Fruit fly (Drosophila melanogaster) whole organism, prepupa: ENCODE data around the gene CG15740.

Experiments used
- Blimp-1 ChIP-seq: fragments of 200-800 bp; sonication (Bioruptor generic); optimal IDR thresholded peaks from 3 replicates; lab custom pipeline; 2017; ENCODE audit warnings: missing biosample characterization, missing genetic modification characterization, mild to moderate bottlenecking, moderate library complexity, missing genetic modification reagents
- CG10631 ChIP-seq: fragments of 200-800 bp; sonication (Bioruptor generic); optimal IDR thresholded peaks from 2 replicates; lab custom pipeline; 2016; ENCODE audit warnings: missing biosample characterization, missing genetic modification characterization
- CG15336 ChIP-seq: fragments of 200-800 bp; sonication (Bioruptor generic); IDR thresholded peaks from 2 replicates; pipeline ENCODE4 v1.3.6; 2022; ENCODE audit warnings: missing biosample characterization, missing genetic modification characterization
- CG1621 ChIP-seq: fragments of 200-800 bp; sonication (Bioruptor generic); optimal IDR thresholded peaks from 3 replicates; lab custom pipeline; 2018; ENCODE audit warnings: missing biosample characterization, mild to moderate bottlenecking, missing genetic modification characterization
- CG3032 ChIP-seq: fragments of 200-800 bp; optimal IDR thresholded peaks from 2 replicates; lab custom pipeline; 2019; ENCODE audit warnings: missing biosample characterization, mild to moderate bottlenecking, missing genetic modification characterization, moderate library complexity
- CG31627 ChIP-seq: fragments of 200-800 bp; sonication (Bioruptor generic); optimal IDR thresholded peaks from 3 replicates; lab custom pipeline; 2016; ENCODE audit warnings: missing biosample characterization, missing genetic modification characterization
- CG32006 ChIP-seq: fragments of 200-800 bp; sonication (Bioruptor generic); optimal IDR thresholded peaks from 3 replicates; lab custom pipeline; 2017; ENCODE audit warnings: missing biosample characterization, mild to moderate bottlenecking, missing genetic modification characterization
- CG4318 ChIP-seq: fragments of 200-800 bp; sonication (Bioruptor generic); optimal IDR thresholded peaks from 3 replicates; lab custom pipeline; 2017; ENCODE audit warnings: missing biosample characterization, mild to moderate bottlenecking, missing genetic modification characterization
- CG6276 ChIP-seq: fragments of 200-800 bp; sonication (Bioruptor generic); optimal IDR thresholded peaks from 2 replicates; lab custom pipeline; 2017; ENCODE audit warnings: missing biosample characterization, mild to moderate bottlenecking, missing genetic modification characterization
- CG6792 ChIP-seq: fragments of 200-800 bp; sonication (Bioruptor generic); optimal IDR thresholded peaks from 3 replicates; lab custom pipeline; 2016; ENCODE audit warnings: missing biosample characterization, missing genetic modification characterization
- CG6808 ChIP-seq: fragments of 200-800 bp; sonication (Bioruptor generic); optimal IDR thresholded peaks from 3 replicates; lab custom pipeline; 2017; ENCODE audit warnings: missing biosample characterization, missing genetic modification characterization, mild to moderate bottlenecking, moderate library complexity, missing genetic modification reagents
- CG6854 ChIP-seq: fragments of 200-800 bp; sonication (Bioruptor generic); optimal IDR thresholded peaks from 2 replicates; lab custom pipeline; 2017; ENCODE audit warnings: missing biosample characterization, mild to moderate bottlenecking, missing genetic modification characterization
- CG7368 ChIP-seq: fragments of 200-800 bp; sonication (Bioruptor generic); optimal IDR thresholded peaks from 3 replicates; lab custom pipeline; 2016; ENCODE audit warnings: missing biosample characterization, missing genetic modification characterization
- CG8319 ChIP-seq: fragments of 200-800 bp; sonication (Bioruptor generic); optimal IDR thresholded peaks from 3 replicates; lab custom pipeline; 2016; ENCODE audit warnings: missing biosample characterization, missing genetic modification characterization
- CG8632 ChIP-seq: fragments of 200-800 bp; sonication (Bioruptor generic); optimal IDR thresholded peaks from 3 replicates; lab custom pipeline; 2016; ENCODE audit warnings: missing biosample characterization, missing genetic modification characterization
- CG9139 ChIP-seq: fragments of 200-800 bp; sonication (Bioruptor generic); optimal IDR thresholded peaks from 3 replicates; lab custom pipeline; 2017; ENCODE audit warnings: missing biosample characterization, mild to moderate bottlenecking, missing genetic modification characterization
- Eip75B ChIP-seq: fragments of 200-800 bp; sonication (Bioruptor generic); optimal IDR thresholded peaks from 3 replicates; lab custom pipeline; 2016; ENCODE audit warnings: missing biosample characterization, missing genetic modification characterization
- Eip78C ChIP-seq: fragments of 200-800 bp; sonication (Bioruptor generic); peaks from one replicate; lab custom pipeline; 2016; ENCODE audit warnings: missing biosample characterization, missing genetic modification characterization
- Eip93F ChIP-seq: fragments of 200-800 bp; sonication (Bioruptor generic); optimal IDR thresholded peaks from 2 replicates; lab custom pipeline; 2016; ENCODE audit warnings: missing biosample characterization, mild to moderate bottlenecking, missing genetic modification characterization
- Ets96B ChIP-seq: fragments of 200-800 bp; optimal IDR thresholded peaks from 2 replicates; lab custom pipeline; 2019; ENCODE audit warnings: missing biosample characterization, mild to moderate bottlenecking, missing genetic modification characterization, moderate library complexity
- Gug ChIP-seq: fragments of 200-800 bp; sonication (Bioruptor generic); IDR thresholded peaks from 2 replicates; pipeline ENCODE4 v1.3.6; 2022; ENCODE audit warnings: missing biosample characterization, missing genetic modification characterization
- Hr38 ChIP-seq: sonication (Bioruptor generic); optimal IDR thresholded peaks from 2 replicates; lab custom pipeline; 2016; ENCODE audit warnings: missing biosample characterization, missing genetic modification characterization
- Hr39 ChIP-seq: fragments of 200-800 bp; sonication (Bioruptor generic); optimal IDR thresholded peaks from 2 replicates; lab custom pipeline; 2016; ENCODE audit warnings: missing biosample characterization, missing genetic modification characterization
- Hr4 ChIP-seq: fragments of 200-800 bp; sonication (Bioruptor generic); optimal IDR thresholded peaks from 3 replicates; lab custom pipeline; 2016; ENCODE audit warnings: missing biosample characterization, missing genetic modification characterization
- Met ChIP-seq: fragments of 200-800 bp; sonication (Bioruptor generic); optimal IDR thresholded peaks from 3 replicates; lab custom pipeline; 2016; ENCODE audit warnings: missing biosample characterization, missing genetic modification characterization
- OdsH ChIP-seq: fragments of 200-800 bp; sonication (Bioruptor generic); optimal IDR thresholded peaks from 3 replicates; lab custom pipeline; 2016; ENCODE audit warnings: missing biosample characterization, missing genetic modification characterization
- Smox ChIP-seq: fragments of 200-800 bp; sonication (Bioruptor generic); optimal IDR thresholded peaks from 3 replicates; lab custom pipeline; 2016; ENCODE audit warnings: missing biosample characterization, missing genetic modification characterization
- Sox102F ChIP-seq: fragments of 200-800 bp; sonication (Bioruptor generic); optimal IDR thresholded peaks from 2 replicates; lab custom pipeline; 2016; ENCODE audit warnings: missing biosample characterization, mild to moderate bottlenecking, missing genetic modification characterization
- Sox14 ChIP-seq: fragments of 200-800 bp; sonication (Bioruptor generic); optimal IDR thresholded peaks from 3 replicates; lab custom pipeline; 2016; ENCODE audit warnings: missing biosample characterization, missing genetic modification characterization
- Sox15 ChIP-seq: fragments of 200-800 bp; sonication (Bioruptor generic); optimal IDR thresholded peaks from 3 replicates; lab custom pipeline; 2016; ENCODE audit warnings: missing biosample characterization, missing genetic modification characterization
- achi ChIP-seq: fragments of 200-800 bp; sonication (Bioruptor generic); optimal IDR thresholded peaks from 3 replicates; lab custom pipeline; 2016; ENCODE audit warnings: missing biosample characterization, missing genetic modification characterization
- acj6 ChIP-seq: fragments of 200-800 bp; sonication (Bioruptor generic); optimal IDR thresholded peaks from 3 replicates; lab custom pipeline; 2016; ENCODE audit warnings: missing biosample characterization, missing genetic modification characterization
- cyc ChIP-seq: fragments of 200-800 bp; sonication (Bioruptor generic); optimal IDR thresholded peaks from 3 replicates; lab custom pipeline; 2016; ENCODE audit warnings: missing biosample characterization, missing genetic modification characterization
- dsx ChIP-seq: fragments of 200-800 bp; optimal IDR thresholded peaks from 3 replicates; lab custom pipeline; 2019; ENCODE audit warnings: missing biosample characterization, mild to moderate bottlenecking, missing genetic modification characterization, moderate library complexity; ENCODE audit not compliant: poor library complexity, severe bottlenecking
- eg ChIP-seq: fragments of 200-800 bp; sonication (Bioruptor generic); IDR thresholded peaks from 3 replicates; pipeline ENCODE4 v1.3.6; 2022; ENCODE audit warnings: missing biosample characterization, missing genetic modification characterization
- fd85E ChIP-seq: fragments of 200-800 bp; sonication (Bioruptor generic); optimal IDR thresholded peaks from 3 replicates; lab custom pipeline; 2016; ENCODE audit warnings: missing biosample characterization, missing genetic modification characterization
- fkh ChIP-seq: fragments of 200-800 bp; sonication (Bioruptor generic); optimal IDR thresholded peaks from 3 replicates; lab custom pipeline; 2017; ENCODE audit warnings: missing biosample characterization, mild to moderate bottlenecking, missing genetic modification characterization, moderate library complexity
- net ChIP-seq: fragments of 200-800 bp; sonication (Bioruptor generic); optimal IDR thresholded peaks from 3 replicates; lab custom pipeline; 2016; ENCODE audit warnings: missing biosample characterization, missing genetic modification characterization
- pdm3 ChIP-seq: fragments of 200-800 bp; sonication (Bioruptor generic); optimal IDR thresholded peaks from 3 replicates; lab custom pipeline; 2016; ENCODE audit warnings: missing biosample characterization, missing genetic modification characterization
- salr ChIP-seq, 2 experiments: fragments of 200-800 bp; sonication (Bioruptor generic); optimal IDR thresholded peaks; 3 replicates each; lab custom pipeline; 2016 to 2018; ENCODE audit warnings: missing biosample characterization in 2 of 2, missing genetic modification characterization in 2 of 2, mild to moderate bottlenecking in 1 of 2
- spab ChIP-seq: fragments of 200-800 bp; sonication (Bioruptor generic); optimal IDR thresholded peaks from 2 replicates; lab custom pipeline; 2017; ENCODE audit warnings: missing biosample characterization, mild to moderate bottlenecking, missing genetic modification characterization, missing genetic modification reagents
- ss ChIP-seq, 2 experiments: fragments of 200-800 bp; sonication (Bioruptor generic); optimal IDR thresholded peaks; 2 replicates in 1 of 2; 3 replicates in 1 of 2; lab custom pipeline; 2017 to 2018; ENCODE audit warnings: mild to moderate bottlenecking in 2 of 2, missing biosample characterization in 2 of 2, missing genetic modification characterization in 2 of 2, moderate library complexity in 1 of 2
- topi ChIP-seq: fragments of 200-800 bp; sonication (Bioruptor generic); optimal IDR thresholded peaks from 3 replicates; lab custom pipeline; 2016; ENCODE audit warnings: missing biosample characterization, missing genetic modification characterization
- vri ChIP-seq: fragments of 200-800 bp; sonication (Bioruptor generic); optimal IDR thresholded peaks from 3 replicates; lab custom pipeline; 2016; ENCODE audit warnings: missing biosample characterization, mild to moderate bottlenecking, missing genetic modification characterization

The CG15740 gene

DNA sequence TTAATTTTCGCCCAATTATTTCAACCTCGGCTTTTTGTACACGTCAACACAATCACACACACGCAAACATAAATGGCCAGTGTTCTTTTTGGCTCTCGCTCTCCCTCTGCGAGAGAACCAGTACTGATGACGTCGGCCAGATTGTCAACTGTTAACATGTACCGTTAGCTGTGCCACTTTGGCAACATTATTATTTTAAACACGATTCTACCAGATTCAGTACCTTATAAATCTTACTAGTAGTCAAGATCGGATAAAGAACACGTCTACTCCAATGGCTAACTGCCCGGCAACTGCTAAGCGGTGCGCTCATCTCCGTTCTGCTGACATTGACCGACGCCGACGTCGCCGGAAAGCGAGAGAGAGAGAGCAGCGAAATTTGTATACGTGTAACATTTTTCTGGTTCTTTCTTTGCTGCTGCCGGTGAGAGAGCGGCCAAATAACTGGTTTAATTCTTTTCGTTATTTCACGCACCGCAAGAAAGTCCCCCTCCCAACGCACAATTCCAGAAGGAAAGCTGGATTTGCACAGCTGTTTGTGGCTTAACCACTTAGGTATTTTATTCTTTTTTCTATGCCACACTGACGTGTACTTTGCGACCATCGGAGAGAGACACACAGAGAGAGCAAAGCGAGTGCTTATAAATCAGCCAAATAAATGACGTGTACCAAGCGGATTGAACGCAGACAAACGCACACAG lies 40.7 kb downstream of the CG15740 start:
- TF ChIP-seq Eip93F (GFP tag; lab: Kevin White, UChicago) (no peak), CG6276 (GFP tag; lab: Kevin White, UChicago) (peak; percentile 45), salr (GFP tag; optimal IDR thresholded peaks at IDR 0.05; lab: Kevin White, UChicago) (no peak), Eip78C (GFP tag; lab: Kevin White, UChicago) (peak; percentile 70), CG1621 (peak; percentile 38), CG32006 (no peak), CG8319 (no peak), cyc (GFP tag; lab: Kevin White, UChicago) (no peak), Smox (GFP tag; lab: Kevin White, UChicago) (no peak), Sox102F (GFP tag; lab: Kevin White, UChicago) (peak; percentile 4), Sox14 (GFP tag; lab: Kevin White, UChicago) (no peak), ss (GFP tag; optimal IDR thresholded peaks at IDR 0.05; lab: Kevin White, UChicago) (peak; percentile 18 to 42), acj6 (GFP tag; lab: Kevin White, UChicago) (no peak), CG8632 (GFP tag; lab: Kevin White, UChicago) (no peak), Eip75B (GFP tag; lab: Kevin White, UChicago) (no peak), Met (GFP tag; lab: Kevin White, UChicago) (peak; percentile 20), CG6854 (GFP tag; lab: Kevin White, UChicago) (peak; percentile 76), CG10631 (GFP tag; lab: Kevin White, UChicago) (no peak), CG6792 (GFP tag; lab: Kevin White, UChicago) (no peak), Hr4 (GFP tag; lab: Kevin White, UChicago) (no peak), fkh (GFP tag; lab: Kevin White, UChicago) (peak; percentile 33), eg (GFP tag; lab: Robert Waterston, UW) (peak; percentile 19; the same call in 1 of the 3 replicates), fd85E (GFP tag; lab: Kevin White, UChicago) (no peak), pdm3 (GFP tag; lab: Kevin White, UChicago) (no peak), CG4318 (GFP tag; lab: Kevin White, UChicago) (no peak), CG3032 (tag; lab: Kevin White, UChicago) (no peak), topi (GFP tag; lab: Kevin White, UChicago) (no peak), Ets96B (tag; lab: Kevin White, UChicago) (no peak), CG31627 (GFP tag; lab: Kevin White, UChicago) (no peak), spab (GFP tag; lab: Kevin White, UChicago) (no peak), CG6808 (GFP tag; lab: Kevin White, UChicago) (peak; percentile 30), Hr39 (no peak), vri (GFP tag; lab: Kevin White, UChicago) (no peak), dsx (peak; percentile 1), CG15336 (GFP tag; lab: Robert Waterston, UW) (no peak), Gug (GFP tag; lab: Robert Waterston, UW) (no peak), Blimp-1 (GFP tag; lab: Kevin White, UChicago) (peak; percentile 28), CG7368 (GFP tag; lab: Kevin White, UChicago) (no peak), OdsH (GFP tag; lab: Kevin White, UChicago) (no peak), net (GFP tag; lab: Kevin White, UChicago) (no peak), Hr38 (GFP tag; lab: Kevin White, UChicago) (no peak), CG9139 (GFP tag; lab: Kevin White, UChicago) (no peak), achi (GFP tag; lab: Kevin White, UChicago) (no peak), Sox15 (no peak)
- TF ChIP-seq, all 60 proteins: peak for 12
